Worm (Caenorhabditis elegans): ENCODE measurements around the gene K12H6.8.

Gene K12H6.8

ce11 chrII:2816676-2817075, 11.0 kb upstream of the K12H6.8 start, which contains the start of gene set-13:
set-13 (plus strand) TSS chrII:2816976.
- TF ChIP-seq tbp1 (GFP tag; optimal IDR thresholded peaks at IDR 0.05) (no peak), ztf-28 (GFP tag; IDR thresholded peaks at IDR 0.05) (no peak), ceh-40 (GFP tag; IDR thresholded peaks at IDR 0.05) (no peak), nfya-1 (tag; optimal IDR thresholded peaks at IDR 0.05; ENCODE audit: borderline replicate concordance, insufficient read depth) (no peak), rcor-1 (GFP tag; IDR thresholded peaks at IDR 0.05) (no peak), B0336.3 (GFP tag; IDR thresholded peaks at IDR 0.05) (no peak), ztf-25 (GFP tag; IDR thresholded peaks at IDR 0.05) (no peak), F39B2.1 (GFP tag; IDR thresholded peaks at IDR 0.05) (no peak), somi-1 (GFP tag; optimal IDR thresholded peaks at IDR 0.05) (no peak), lin-40 (tag; optimal IDR thresholded peaks at IDR 0.05) (no peak), snpc-1.3 (tag; optimal IDR thresholded peaks at IDR 0.05; ENCODE audit: insufficient read depth) (no peak), akir-1 (GFP tag; optimal IDR thresholded peaks at IDR 0.05) (no peak), madf-6 (GFP tag; IDR thresholded peaks at IDR 0.05) (no peak), snpc-4 (GFP tag; optimal IDR thresholded peaks at IDR 0.05) (no peak), snpc-4 (tag; optimal IDR thresholded peaks at IDR 0.05) (no peak), cebp-1 (GFP tag; IDR thresholded peaks at IDR 0.05) (no peak), cebp-1 (tag; optimal IDR thresholded peaks at IDR 0.05) (no peak), atf-7 (tag; optimal IDR thresholded peaks at IDR 0.05) (no peak), mcd-1 (GFP tag; IDR thresholded peaks at IDR 0.05) (no peak)

DNA sequence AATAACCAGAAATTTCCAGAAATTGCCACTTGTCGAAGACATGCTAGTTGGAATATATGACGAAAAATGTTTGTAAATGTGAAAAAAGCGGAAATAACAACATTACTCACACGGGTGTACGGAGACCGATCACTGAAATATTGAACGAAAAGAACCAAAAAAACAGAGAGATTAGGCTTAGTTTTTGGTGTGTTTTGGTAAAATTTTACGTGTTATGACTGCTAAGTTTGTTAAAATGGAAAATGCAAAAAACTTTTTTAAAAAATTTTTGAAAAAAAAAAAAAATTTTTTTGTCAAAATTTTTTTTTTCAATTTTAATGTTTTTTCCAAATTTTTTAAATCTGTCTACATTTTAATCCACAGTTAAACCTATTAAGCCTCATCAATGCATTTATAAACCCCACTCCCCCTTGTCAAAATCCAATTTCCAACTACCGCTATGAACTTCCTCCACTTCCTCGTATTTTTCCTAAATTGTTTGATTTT, 5.2 kb upstream of the K12H6.8 start, which contains the start of the genes fut-4 and K12H6.10:
fut-4 (minus strand) TSS at position 101 of the 486 bp plus-strand sequence.
K12H6.10 (plus strand) TSS at position 436 of the 486 bp plus-strand sequence.
- no peak for TF ChIP-seq hlh-26 (GFP tag; conservative IDR thresholded peaks at IDR 0.05)
- TF ChIP-seq hsf-1 (GFP tag; IDR thresholded peaks at IDR 0.05), result no peak
- TF ChIP-seq T07F8.4 (tag; optimal IDR thresholded peaks at IDR 0.05), result no peak
- TF ChIP-seq ceh-58 (GFP tag; IDR thresholded peaks at IDR 0.05), result no peak
- TF ChIP-seq akir-1 (GFP tag; optimal IDR thresholded peaks at IDR 0.05), result no peak

DNA sequence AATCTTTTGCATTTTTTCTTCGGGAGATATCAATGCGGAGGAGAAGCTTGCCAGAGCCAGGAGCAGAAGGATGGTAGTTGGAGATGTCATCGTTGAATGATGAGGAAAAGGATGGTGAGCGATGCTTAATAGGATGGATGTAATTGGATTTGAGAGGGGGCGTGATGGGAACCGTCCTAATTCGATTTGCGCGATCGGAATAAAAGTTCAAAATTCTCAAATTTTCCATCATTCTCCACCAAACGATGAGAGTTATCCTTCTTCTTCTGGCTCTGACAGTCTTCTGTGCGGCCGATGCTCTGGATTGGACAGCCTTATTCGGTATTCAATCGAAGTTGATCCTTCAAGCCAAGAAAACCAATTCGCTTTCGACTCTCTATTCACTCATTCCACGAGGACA, 3.5 kb upstream of the K12H6.8 start, which contains the start of the genes K12H6.4 and K12H6.9:
K12H6.4 (minus strand) TSS at position 101 of the 400 bp plus-strand sequence.
K12H6.9 (plus strand) TSS at position 236 of the 400 bp plus-strand sequence.
- TF ChIP-seq Y53F4B.3 (GFP tag; IDR thresholded peaks at IDR 0.05), result no peak
- TF ChIP-seq efl-1 (GFP tag; optimal IDR thresholded peaks at IDR 0.05), result no peak
- TF ChIP-seq snpc-1.3 (tag; optimal IDR thresholded peaks at IDR 0.05; ENCODE audit: insufficient read depth), result no peak
- TF ChIP-seq C17E4.6 (GFP tag; IDR thresholded peaks at IDR 0.05), result no peak
- TF ChIP-seq lin-40 (tag; optimal IDR thresholded peaks at IDR 0.05), result no peak
- TF ChIP-seq madf-3 (GFP tag; IDR thresholded peaks at IDR 0.05), result no peak
- no peak for TF ChIP-seq egl-18 (GFP tag; IDR thresholded peaks at IDR 0.05)
- TF ChIP-seq F23B12.7 (tag; optimal IDR thresholded peaks at IDR 0.05; ENCODE audit: insufficient read depth), result no peak
- no peak for TF ChIP-seq ztf-22 (GFP tag; optimal IDR thresholded peaks at IDR 0.05)
- no peak for TF ChIP-seq lsy-27 (tag; optimal IDR thresholded peaks at IDR 0.05; ENCODE audit: borderline replicate concordance, insufficient read depth)
- no peak for TF ChIP-seq Y79H2A.3 (GFP tag; conservative IDR thresholded peaks at IDR 0.05)
- no peak for TF ChIP-seq Y95B8A.8 (GFP tag; IDR thresholded peaks at IDR 0.05)
- no peak for TF ChIP-seq ztf-18 (tag; optimal IDR thresholded peaks at IDR 0.05)
- TF ChIP-seq hsf-1 (GFP tag; IDR thresholded peaks at IDR 0.05), result no peak
- TF ChIP-seq lag-1 (GFP tag; IDR thresholded peaks at IDR 0.05), result no peak
- TF ChIP-seq F52B5.7 (tag; optimal IDR thresholded peaks at IDR 0.05), result no peak
- no peak for TF ChIP-seq dox-1 (GFP tag; IDR thresholded peaks at IDR 0.05)
- TF ChIP-seq ets-4 (GFP tag; optimal IDR thresholded peaks at IDR 0.05), result no peak
- TF ChIP-seq ztf-3 (GFP tag; optimal IDR thresholded peaks at IDR 0.05), result no peak
